Fruit fly (Drosophila melanogaster) whole organism, embryonic: ENCODE results near the gene CG15196.

ENCODE experiments used
- Ada2b ChIP-seq: fragments of 200-800 bp; sonication (Bioruptor generic); IDR thresholded peaks from 2 replicates; pipeline ENCODE4 v1.3.6; 2022; ENCODE audit warnings: missing biosample characterization, missing genetic modification characterization
- Asciz ChIP-seq: fragments of 200-800 bp; sonication (Bioruptor generic); optimal IDR thresholded peaks from 2 replicates; lab custom pipeline; 2017; ENCODE audit warnings: missing biosample characterization, mild to moderate bottlenecking, missing genetic modification characterization, missing genetic modification reagents
- Bteb2 ChIP-seq: fragments of 200-800 bp; sonication (Bioruptor generic); optimal IDR thresholded peaks from 2 replicates; lab custom pipeline; 2016; ENCODE audit warnings: missing biosample characterization, missing genetic modification characterization
- CG10431 ChIP-seq: fragments of 200-800 bp; sonication (Bioruptor generic); optimal IDR thresholded peaks from 3 replicates; lab custom pipeline; 2018; ENCODE audit warnings: missing biosample characterization, mild to moderate bottlenecking, missing genetic modification characterization
- CG10979 ChIP-seq: fragments of 200-800 bp; sonication (Bioruptor generic); optimal IDR thresholded peaks from 2 replicates; lab custom pipeline; 2018; ENCODE audit warnings: missing biosample characterization, mild to moderate bottlenecking, missing genetic modification characterization, moderate library complexity
- CG11695 ChIP-seq: fragments of 200-800 bp; sonication (Bioruptor generic); IDR thresholded peaks from 3 replicates; pipeline ENCODE4 v1.3.6; 2022; ENCODE audit warnings: missing biosample characterization, missing genetic modification characterization
- CG13287 ChIP-seq: fragments of 200-800 bp; sonication (Bioruptor generic); IDR thresholded peaks from 2 replicates; pipeline ENCODE4 v1.3.6; 2022; ENCODE audit warnings: missing biosample characterization, missing genetic modification characterization; ENCODE audit not compliant: partially characterized antibody
- CG14710 ChIP-seq: fragments of 200-800 bp; sonication (Bioruptor generic); optimal IDR thresholded peaks from 3 replicates; lab custom pipeline; 2019; ENCODE audit warnings: missing biosample characterization, mild to moderate bottlenecking, missing genetic modification characterization, moderate library complexity
- CG15696 ChIP-seq: fragments of 200-800 bp; sonication (Bioruptor generic); optimal IDR thresholded peaks from 2 replicates; lab custom pipeline; 2019; ENCODE audit warnings: missing biosample characterization, mild to moderate bottlenecking, missing genetic modification characterization, moderate library complexity
- CG17829 ChIP-seq: fragments of 200-800 bp; optimal IDR thresholded peaks from 2 replicates; lab custom pipeline; 2019; ENCODE audit warnings: missing biosample characterization, mild to moderate bottlenecking, missing genetic modification characterization, moderate library complexity
- CG2199 ChIP-seq: fragments of 200-800 bp; sonication (Bioruptor generic); IDR thresholded peaks from 3 replicates; pipeline ENCODE4 v1.3.6; 2022; ENCODE audit warnings: missing biosample characterization, missing genetic modification characterization
- CG30403 ChIP-seq: fragments of 200-800 bp; sonication (Bioruptor generic); optimal IDR thresholded peaks from 3 replicates; lab custom pipeline; 2016; ENCODE audit warnings: missing biosample characterization, missing genetic modification characterization
- CG3407 ChIP-seq: fragments of 200-800 bp; sonication (Bioruptor generic); optimal IDR thresholded peaks from 2 replicates; lab custom pipeline; 2018; ENCODE audit warnings: missing biosample characterization, mild to moderate bottlenecking, missing genetic modification characterization
- CG34422 ChIP-seq: fragments of 200-800 bp; sonication (Bioruptor generic); IDR thresholded peaks from 3 replicates; pipeline ENCODE4 v1.3.6; 2022; ENCODE audit warnings: missing biosample characterization, missing genetic modification characterization
- CG4820 ChIP-seq: fragments of 200-800 bp; sonication (Bioruptor generic); optimal IDR thresholded peaks from 3 replicates; lab custom pipeline; 2016; ENCODE audit warnings: missing biosample characterization, missing genetic modification characterization
- CG5245 ChIP-seq: fragments of 200-800 bp; sonication (Bioruptor generic); optimal IDR thresholded peaks from 3 replicates; lab custom pipeline; 2016; ENCODE audit warnings: missing biosample characterization, missing genetic modification characterization
- CG6272 ChIP-seq: fragments of 200-800 bp; sonication (Bioruptor generic); IDR thresholded peaks from 2 replicates; pipeline ENCODE4 v1.3.6; 2022; ENCODE audit warnings: missing biosample characterization, missing genetic modification characterization
- CG6654 ChIP-seq: fragments of 200-800 bp; sonication (Bioruptor generic); optimal IDR thresholded peaks from 2 replicates; lab custom pipeline; 2017; ENCODE audit warnings: missing biosample characterization, mild to moderate bottlenecking, missing genetic modification characterization
- CG6683 ChIP-seq: fragments of 200-800 bp; sonication (Bioruptor generic); optimal IDR thresholded peaks from 2 replicates; lab custom pipeline; 2017; ENCODE audit warnings: missing biosample characterization, mild to moderate bottlenecking, missing genetic modification characterization, missing genetic modification reagents
- CG6689 ChIP-seq: fragments of 200-800 bp; sonication (Bioruptor generic); IDR thresholded peaks from 2 replicates; pipeline ENCODE4 v1.3.6; 2022; ENCODE audit warnings: missing biosample characterization, missing genetic modification characterization
- CG7928 ChIP-seq: fragments of 200-800 bp; sonication (Bioruptor generic); optimal IDR thresholded peaks from 2 replicates; lab custom pipeline; 2017; ENCODE audit warnings: missing biosample characterization, mild to moderate bottlenecking, missing genetic modification characterization
- CG9437 ChIP-seq: fragments of 200-800 bp; sonication (Bioruptor generic); optimal IDR thresholded peaks from 2 replicates; lab custom pipeline; 2018; ENCODE audit warnings: missing biosample characterization, mild to moderate bottlenecking, missing genetic modification characterization
- CoRest ChIP-seq: fragments of 200-800 bp; sonication (Bioruptor generic); optimal IDR thresholded peaks from 3 replicates; lab custom pipeline; 2018; ENCODE audit warnings: missing biosample characterization, mild to moderate bottlenecking, missing genetic modification characterization, moderate library complexity
- Dad ChIP-seq: fragments of 200-800 bp; sonication (Bioruptor generic); optimal IDR thresholded peaks from 3 replicates; lab custom pipeline; 2016; ENCODE audit warnings: missing biosample characterization, missing genetic modification characterization
- Dek ChIP-seq: fragments of 200-800 bp; sonication (Bioruptor generic); optimal IDR thresholded peaks from 3 replicates; lab custom pipeline; 2019; ENCODE audit warnings: missing biosample characterization, mild to moderate bottlenecking, missing genetic modification characterization, moderate library complexity
- Dfd ChIP-seq, 2 experiments: fragments of >200 bp; optimal IDR thresholded peaks; 2 replicates each; lab custom pipeline; 2017; ENCODE audit warnings: missing biosample characterization in 2 of 2, missing genetic modification characterization in 2 of 2
- Doc3 ChIP-seq: fragments of 200-800 bp; sonication (Bioruptor generic); IDR thresholded peaks from 3 replicates; pipeline ENCODE4 v1.3.6; 2022; ENCODE audit warnings: missing biosample characterization, missing genetic modification characterization; ENCODE audit not compliant: partially characterized antibody
- Ets65A ChIP-seq: fragments of 200-800 bp; sonication (Bioruptor generic); peaks from one replicate; lab custom pipeline; 2016; ENCODE audit warnings: missing biosample characterization, missing genetic modification characterization
- Gsc ChIP-seq: fragments of 200-800 bp; sonication (Bioruptor generic); IDR thresholded peaks from 2 replicates; pipeline ENCODE4 v1.3.6; 2022; ENCODE audit warnings: missing biosample characterization, missing genetic modification characterization
- MESR4 ChIP-seq: fragments of 200-800 bp; sonication (Bioruptor generic); optimal IDR thresholded peaks from 2 replicates; lab custom pipeline; 2018; ENCODE audit warnings: missing biosample characterization, mild to moderate bottlenecking, missing genetic modification characterization, moderate library complexity
- Max ChIP-seq: fragments of 200-800 bp; sonication (Bioruptor generic); optimal IDR thresholded peaks from 2 replicates; lab custom pipeline; 2016; ENCODE audit warnings: missing biosample characterization, mild to moderate bottlenecking, missing genetic modification characterization
- Med ChIP-seq: fragments of 200-800 bp; sonication (Bioruptor generic); peaks from one replicate; lab custom pipeline; 2016; ENCODE audit warnings: missing biosample characterization, missing genetic modification characterization, mild to moderate bottlenecking, inconsistent platforms, moderate library complexity
- Vsx1 ChIP-seq: fragments of 200-800 bp; sonication (Bioruptor generic); optimal IDR thresholded peaks from 2 replicates; lab custom pipeline; 2017; ENCODE audit warnings: missing biosample characterization, mild to moderate bottlenecking, missing genetic modification characterization, missing genetic modification reagents
- bsh ChIP-seq, 2 experiments: fragments of 200-800 bp; sonication (Bioruptor generic); optimal IDR thresholded peaks; 2 replicates each; lab custom pipeline; 2017 to 2018; ENCODE audit warnings: mild to moderate bottlenecking in 2 of 2, missing biosample characterization in 2 of 2, missing genetic modification characterization in 2 of 2, moderate library complexity in 1 of 2
- cato ChIP-seq: fragments of 200-800 bp; sonication (Bioruptor generic); optimal IDR thresholded peaks from 2 replicates; lab custom pipeline; 2016; ENCODE audit warnings: missing biosample characterization, missing genetic modification characterization, borderline replicate concordance
- disco-r ChIP-seq: fragments of 200-800 bp; sonication (Bioruptor generic); optimal IDR thresholded peaks from 2 replicates; lab custom pipeline; 2016; ENCODE audit warnings: missing biosample characterization, missing genetic modification characterization
- dm ChIP-seq: fragments of 200-800 bp; sonication (Bioruptor generic); optimal IDR thresholded peaks from 3 replicates; lab custom pipeline; 2016; ENCODE audit warnings: missing biosample characterization, missing genetic modification characterization
- dpn ChIP-seq, 2 experiments: fragments of 200-800 bp; sonication (Bioruptor generic); optimal IDR thresholded peaks; 3 replicates each; lab custom pipeline; 2016; ENCODE audit warnings: missing biosample characterization in 2 of 2, missing genetic modification characterization in 2 of 2
- fd102C ChIP-seq: fragments of 200-800 bp; sonication (Bioruptor generic); optimal IDR thresholded peaks from 2 replicates; lab custom pipeline; 2018; ENCODE audit warnings: missing biosample characterization, mild to moderate bottlenecking, missing genetic modification characterization, moderate library complexity
- fu2 ChIP-seq: fragments of 200-800 bp; sonication (Bioruptor generic); optimal IDR thresholded peaks from 2 replicates; lab custom pipeline; 2016; ENCODE audit warnings: missing biosample characterization, missing genetic modification characterization
- gcm ChIP-seq: fragments of 200-800 bp; sonication (Bioruptor generic); optimal IDR thresholded peaks from 2 replicates; lab custom pipeline; 2019; ENCODE audit warnings: missing biosample characterization, mild to moderate bottlenecking, missing genetic modification characterization, moderate library complexity
- gsb ChIP-seq: fragments of 200-800 bp; sonication (Bioruptor generic); IDR thresholded peaks from 2 replicates; pipeline ENCODE4 v1.3.6; 2022; ENCODE audit warnings: missing biosample characterization, missing genetic modification characterization
- jigr1 ChIP-seq: fragments of 200-800 bp; sonication (Bioruptor generic); IDR thresholded peaks from 3 replicates; pipeline ENCODE4 v1.3.6; 2022; ENCODE audit warnings: missing biosample characterization, missing genetic modification characterization
- phol ChIP-seq: fragments of 200-800 bp; sonication (Bioruptor generic); optimal IDR thresholded peaks from 3 replicates; lab custom pipeline; 2018; ENCODE audit warnings: missing biosample characterization, mild to moderate bottlenecking, missing genetic modification characterization, moderate library complexity
- pita ChIP-seq: fragments of 200-800 bp; sonication (Bioruptor generic); optimal IDR thresholded peaks from 2 replicates; lab custom pipeline; 2017; ENCODE audit warnings: missing biosample characterization, mild to moderate bottlenecking, missing genetic modification characterization
- ro ChIP-seq: fragments of 200-800 bp; sonication (Bioruptor generic); IDR thresholded peaks from 2 replicates; pipeline ENCODE4 v1.3.6; 2022; ENCODE audit warnings: missing biosample characterization, missing genetic modification characterization
- sima ChIP-seq: fragments of 200-800 bp; sonication (Bioruptor generic); optimal IDR thresholded peaks from 2 replicates; lab custom pipeline; 2016; ENCODE audit warnings: missing biosample characterization, missing genetic modification characterization
- sob ChIP-seq: fragments of 200-800 bp; sonication (Bioruptor generic); IDR thresholded peaks from 2 replicates; pipeline ENCODE4 v1.3.6; 2022; ENCODE audit warnings: missing biosample characterization, missing genetic modification characterization
- toy ChIP-seq: fragments of 200-800 bp; sonication (Bioruptor generic); IDR thresholded peaks from 2 replicates; pipeline ENCODE4 v1.3.6; 2022; ENCODE audit warnings: missing biosample characterization, missing genetic modification characterization
- tup ChIP-seq: fragments of 200-800 bp; sonication (Bioruptor generic); optimal IDR thresholded peaks from 2 replicates; lab custom pipeline; 2016; ENCODE audit warnings: missing biosample characterization, mild to moderate bottlenecking, missing genetic modification characterization, moderate library complexity
- usp ChIP-seq: fragments of >200 bp; optimal IDR thresholded peaks from 2 replicates; lab custom pipeline; 2017; ENCODE audit warnings: missing biosample characterization, missing genetic modification characterization

CG15196 gene

DNA sequence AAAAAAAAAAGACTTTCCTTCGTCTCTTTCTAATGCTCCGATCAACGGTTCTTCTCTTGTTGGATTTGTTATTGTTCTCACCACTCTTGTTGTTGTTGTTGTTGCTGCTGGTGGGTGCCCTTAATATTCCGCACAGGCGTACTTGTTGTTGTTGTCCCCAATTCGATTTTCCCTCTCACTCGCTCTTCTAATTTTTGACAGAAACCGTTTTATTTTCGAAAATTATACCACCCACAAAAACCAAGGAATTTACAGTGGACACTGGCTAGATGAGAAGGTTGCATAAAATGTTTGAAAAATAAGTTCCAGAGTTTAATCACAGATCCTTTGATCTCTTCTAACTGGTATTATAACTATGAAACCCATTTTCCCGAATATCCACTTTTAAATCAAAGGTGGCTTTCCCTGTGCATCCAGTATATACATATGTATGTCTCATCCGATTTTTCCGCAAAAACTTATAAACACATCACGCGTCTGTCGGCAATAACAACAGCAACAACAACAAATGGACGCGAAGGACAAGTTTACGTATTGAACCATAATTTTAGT, 18.3 kb upstream of the CG15196 start (continued):
- TF ChIP-seq ro (GFP tag; lab: Robert Waterston, UW): no peak
- TF ChIP-seq Dad: no peak
- TF ChIP-seq Ets65A (GFP tag; lab: Kevin White, UChicago): peak; percentile 94
- TF ChIP-seq sob (GFP tag; lab: Robert Waterston, UW): peak; percentile 32; the same call in 1 of the 2 replicates
- no peak for TF ChIP-seq Max
- no peak for TF ChIP-seq cato
- peak; percentile 95 for TF ChIP-seq Med (GFP tag; lab: Kevin White, UChicago)
- peak in 1 of 2 experiments; percentile 30 for TF ChIP-seq dpn (GFP tag; optimal IDR thresholded peaks at IDR 0.05; lab: Kevin White, UChicago)
- TF ChIP-seq jigr1 (GFP tag; lab: Robert Waterston, UW): no peak
- TF ChIP-seq gsb (GFP tag; lab: Robert Waterston, UW): no peak
- TF ChIP-seq CG30403 (GFP tag; lab: Kevin White, UChicago): no peak
- TF ChIP-seq gcm (GFP tag; lab: Kevin White, UChicago): no peak
- TF ChIP-seq pita (GFP tag; lab: Kevin White, UChicago): no peak
- no peak for TF ChIP-seq Vsx1 (GFP tag; lab: Kevin White, UChicago)
- no peak for TF ChIP-seq dm (GFP tag; lab: Kevin White, UChicago)
- peak; percentile 6 for TF ChIP-seq Dek (tag; lab: Kevin White, UChicago)
- no peak for TF ChIP-seq CG14710 (tag; lab: Kevin White, UChicago)
- TF ChIP-seq fu2 (GFP tag; lab: Kevin White, UChicago): peak; percentile 52
- TF ChIP-seq CG6272 (GFP tag; lab: Robert Waterston, UW): 0 out of 2 replicates have a peak, but pooled peaks have one; percentile 44
- no peak for TF ChIP-seq CG10979 (tag; lab: Kevin White, UChicago)
- TF ChIP-seq CG9437: no peak
- no peak for TF ChIP-seq CG7928 (GFP tag; lab: Kevin White, UChicago)
- TF ChIP-seq CG6689 (GFP tag; lab: Robert Waterston, UW): peak; percentile 53
- no peak for TF ChIP-seq CG17829
- no peak for TF ChIP-seq CG10431 (GFP tag; lab: Kevin White, UChicago)
- peak; percentile 17 for TF ChIP-seq CoRest (tag; lab: Kevin White, UChicago)
- TF ChIP-seq CG15696 (tag; lab: Kevin White, UChicago): no peak
- no peak for TF ChIP-seq usp (GFP tag; lab: Kevin White, UChicago)
- no peak for TF ChIP-seq toy (GFP tag; lab: Robert Waterston, UW)
- no peak for TF ChIP-seq CG4820 (GFP tag; lab: Kevin White, UChicago)
- no peak for TF ChIP-seq fd102C (GFP tag; lab: Kevin White, UChicago)
- TF ChIP-seq tup (GFP tag; lab: Kevin White, UChicago): no peak
- no peak for TF ChIP-seq CG6683 (GFP tag; lab: Kevin White, UChicago)
- TF ChIP-seq CG3407: no peak
- no peak for TF ChIP-seq Dfd (GFP tag; optimal IDR thresholded peaks at IDR 0.05; lab: Kevin White, UChicago)
- TF ChIP-seq Gsc (GFP tag; lab: Robert Waterston, UW): no peak
- TF ChIP-seq bsh (GFP tag; optimal IDR thresholded peaks at IDR 0.05; lab: Kevin White, UChicago): peak in 1 of 2 experiments; percentile 8
- no peak for TF ChIP-seq CG5245 (GFP tag; lab: Kevin White, UChicago)
- no peak for TF ChIP-seq CG13287
- TF ChIP-seq phol (tag; lab: Kevin White, UChicago): peak; percentile 18
- TF ChIP-seq CG11695 (GFP tag; lab: Robert Waterston, UW): peak; percentile 54; the same call in 2 of the 3 replicates
- no peak for TF ChIP-seq disco-r (GFP tag; lab: Kevin White, UChicago)
- no peak for TF ChIP-seq sima
- TF ChIP-seq Doc3: no peak
- TF ChIP-seq Asciz (GFP tag; lab: Kevin White, UChicago): no peak
- peak; percentile 25; the same call in 1 of the 3 replicates for TF ChIP-seq CG34422 (GFP tag; lab: Robert Waterston, UW)
- no peak for TF ChIP-seq CG2199 (GFP tag; lab: Robert Waterston, UW)
- no peak for TF ChIP-seq Bteb2 (GFP tag; lab: Kevin White, UChicago)
- TF ChIP-seq Ada2b (GFP tag; lab: Robert Waterston, UW): peak; percentile 81
- TF ChIP-seq MESR4 (GFP tag; lab: Kevin White, UChicago): no peak
- no peak for TF ChIP-seq CG6654 (GFP tag; lab: Kevin White, UChicago)
